Worm (Caenorhabditis elegans): Measurements from ENCODE around the gene Y51H7C.13.

Gene Y51H7C.13

DNA sequence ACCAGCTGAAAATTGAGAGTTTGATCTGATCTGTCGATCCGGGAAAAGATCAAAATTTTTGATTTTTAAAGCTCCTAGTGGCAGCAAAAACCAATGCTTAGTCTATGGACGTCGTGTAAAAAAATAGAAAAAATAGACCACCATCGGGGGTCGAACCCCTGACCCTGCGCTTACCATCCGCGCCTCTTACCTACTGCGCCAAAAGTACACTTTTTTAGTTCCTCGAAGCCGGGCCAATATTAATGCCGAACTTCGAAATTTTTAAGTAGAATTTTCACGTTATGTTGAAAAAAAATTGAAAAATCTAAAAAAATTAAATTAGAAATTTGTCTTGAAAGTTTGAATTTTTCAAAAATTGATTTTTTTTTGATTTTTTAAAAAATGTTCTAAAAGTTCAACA, 11.6 kb upstream of the Y51H7C.13 start:
- TF ChIP-seq ceh-82 (tag; optimal IDR thresholded peaks at IDR 0.05), result no peak
- TF ChIP-seq unc-62 (GFP tag; optimal IDR thresholded peaks at IDR 0.05 in 1 of 2), result peak in 1 of 2 experiments; percentile 17
- TF ChIP-seq unc-62 (tag; optimal IDR thresholded peaks at IDR 0.05), result no peak
- no peak for TF ChIP-seq hmg-1.1 (GFP tag; IDR thresholded peaks at IDR 0.05)
- 0 out of 2 replicates have a peak, but pooled peaks have one; percentile 30 for TF ChIP-seq snpc-1.2 (GFP tag; IDR thresholded peaks at IDR 0.05)
- no peak for TF ChIP-seq R02D3.7 (tag; optimal IDR thresholded peaks at IDR 0.05)
- TF ChIP-seq arid-1 (GFP tag; conservative IDR thresholded peaks at IDR 0.05), result no peak
- TF ChIP-seq nhr-48 (tag; optimal IDR thresholded peaks at IDR 0.05), result no peak

DNA sequence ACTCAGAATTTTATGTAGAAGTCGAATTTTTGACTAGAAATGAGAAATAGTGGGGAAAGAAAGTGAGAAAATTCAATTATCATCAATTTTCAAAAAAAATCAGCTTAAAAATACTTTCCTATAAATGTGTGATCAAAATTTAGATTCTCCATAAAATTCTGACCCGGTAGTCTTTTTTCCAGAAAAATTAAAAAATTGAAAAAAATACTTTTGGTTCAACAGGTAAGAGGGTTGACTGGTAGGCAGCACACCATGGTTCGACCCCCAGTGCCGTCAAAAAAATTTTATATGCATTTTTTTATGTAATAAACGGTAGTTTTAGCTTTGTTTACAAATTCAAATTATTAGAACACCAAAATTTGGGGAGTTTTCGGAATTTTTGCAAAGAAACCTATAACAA, 10.9 kb upstream of the Y51H7C.13 start:
- TF ChIP-seq pha-4 (GFP tag; IDR thresholded peaks at IDR 0.05) (0 out of 2 replicates have a peak, but pooled peaks have one; percentile 9), pha-4 (tag; optimal IDR thresholded peaks at IDR 0.05) (no peak), dmd-6 (GFP tag; IDR thresholded peaks at IDR 0.05) (no peak), lin-38 (GFP tag; IDR thresholded peaks at IDR 0.05) (0 out of 2 replicates have a peak, but pooled peaks have one; percentile 17), gei-8 (GFP tag; optimal IDR thresholded peaks at IDR 0.05) (no peak)

ce11 chrII:1476016-1476415, 9.7 kb upstream of the Y51H7C.13 start:
- TF ChIP-seq mdl-1 (tag; optimal IDR thresholded peaks at IDR 0.05), result no peak
- no peak for TF ChIP-seq F49E8.2 (tag; optimal IDR thresholded peaks at IDR 0.05; ENCODE audit: borderline replicate concordance)
- no peak for TF ChIP-seq dmd-9 (GFP tag; IDR thresholded peaks at IDR 0.05)
- TF ChIP-seq Y48G9A.11 (GFP tag; IDR thresholded peaks at IDR 0.05), result no peak
- no peak for TF ChIP-seq pha-4 (GFP tag; IDR thresholded peaks at IDR 0.05)
- no peak for TF ChIP-seq pha-4 (tag; optimal IDR thresholded peaks at IDR 0.05)
- TF ChIP-seq zip-11 (GFP tag; IDR thresholded peaks at IDR 0.05), result no peak
- TF ChIP-seq nhr-28 (tag; optimal IDR thresholded peaks at IDR 0.05), result no peak

DNA sequence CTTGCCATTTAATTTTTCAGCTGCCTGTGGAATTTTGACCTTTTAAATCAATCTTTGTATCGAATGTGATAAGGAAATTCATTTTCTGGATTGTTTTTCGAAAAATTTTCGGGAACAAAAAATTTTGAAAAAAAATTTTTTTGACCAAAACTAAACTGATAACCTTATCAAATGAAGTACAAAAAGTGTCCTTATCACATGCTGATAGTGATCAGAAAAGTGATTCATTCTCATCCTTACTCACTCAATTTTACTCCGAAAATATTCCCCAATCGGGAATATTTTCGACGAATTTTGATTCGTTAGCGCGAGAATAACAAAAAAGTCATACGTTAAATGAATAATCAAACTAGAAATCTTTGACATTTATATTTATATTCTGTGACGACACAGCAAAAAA, 9.0 kb upstream of the Y51H7C.13 start:
- TF ChIP-seq nhr-28 (tag; optimal IDR thresholded peaks at IDR 0.05), result peak; percentile 13
- no peak for TF ChIP-seq spr-1 (tag; optimal IDR thresholded peaks at IDR 0.05)
- TF ChIP-seq dmd-6 (GFP tag; IDR thresholded peaks at IDR 0.05), result peak; percentile 61; the same call in 1 of the 2 replicates

ce11 chrII:1474807-1475206, 8.5 kb upstream of the Y51H7C.13 start:
- TF ChIP-seq T20F7.1 (GFP tag; optimal IDR thresholded peaks at IDR 0.05) (no peak), F26F4.8 (GFP tag; conservative IDR thresholded peaks at IDR 0.05) (no peak), mxl-2 (GFP tag; conservative IDR thresholded peaks at IDR 0.05) (no peak), zip-2 (tag; optimal IDR thresholded peaks at IDR 0.05) (no peak), spr-1 (tag; optimal IDR thresholded peaks at IDR 0.05) (no peak), set-16 (GFP tag; IDR thresholded peaks at IDR 0.05) (no peak), daf-16 (GFP tag; optimal IDR thresholded peaks at IDR 0.05) (no peak), daf-16 (tag; optimal IDR thresholded peaks at IDR 0.05) (no peak), nhr-48 (tag; optimal IDR thresholded peaks at IDR 0.05) (no peak), ceh-82 (tag; optimal IDR thresholded peaks at IDR 0.05) (no peak), cey-2 (tag; optimal IDR thresholded peaks at IDR 0.05; ENCODE audit: borderline replicate concordance, insufficient read depth) (no peak), nhr-77 (tag; optimal IDR thresholded peaks at IDR 0.05) (no peak), lin-15B (tag; optimal IDR thresholded peaks at IDR 0.05) (no peak), hif-1 (tag; optimal IDR thresholded peaks at IDR 0.05) (no peak), mep-1 (tag; optimal IDR thresholded peaks at IDR 0.05) (no peak), nhr-237 (tag; optimal IDR thresholded peaks at IDR 0.05) (no peak), tra-1 (GFP tag; IDR thresholded peaks at IDR 0.05) (no peak), lin-38 (GFP tag; IDR thresholded peaks at IDR 0.05) (no peak), nhr-111 (GFP tag; optimal IDR thresholded peaks at IDR 0.05) (no peak), mdt-29 (GFP tag; IDR thresholded peaks at IDR 0.05) (no peak)
